Fruit fly (Drosophila melanogaster): Measurements from ENCODE around the gene NTPase.
A peak's percentile ranks its signal among the peaks of the same experiment; 100 is the strongest.

Gene NTPase

DNA sequence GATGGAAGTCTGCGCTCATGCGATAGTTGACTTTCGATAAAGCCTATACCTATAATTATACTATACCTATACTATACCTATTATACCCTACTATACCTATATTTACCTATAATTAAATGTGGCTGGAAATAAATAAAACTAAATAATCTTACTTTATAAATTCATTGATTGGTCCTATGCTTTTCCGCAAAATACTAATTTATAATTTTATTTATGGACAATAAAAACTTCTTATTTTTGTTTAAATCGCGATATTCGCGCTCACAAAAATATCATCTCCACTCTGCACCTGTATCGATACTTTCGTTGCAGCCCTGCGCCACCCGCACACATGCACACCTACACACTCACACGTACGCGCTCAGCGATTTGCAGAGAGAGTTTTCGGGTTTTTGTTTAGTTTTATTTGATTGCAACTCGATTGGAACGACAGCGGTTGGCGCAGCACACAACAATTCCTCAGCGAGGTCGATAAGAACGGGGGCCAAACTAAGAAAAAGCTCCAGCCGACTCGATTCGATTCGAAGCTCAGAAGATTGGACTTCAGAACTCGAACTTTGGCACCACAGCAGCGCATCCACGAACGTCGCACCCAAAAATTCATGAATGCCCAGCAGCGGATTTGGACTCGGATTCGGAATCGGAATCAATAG lies 11.0 kb downstream of the NTPase start, which contains the start of gene CG8814 (continued):
- TF ChIP-seq CG17361 (GFP tag; IDR thresholded peaks at IDR 0.05) (peak; percentile 89), ind (GFP tag; optimal IDR thresholded peaks at IDR 0.05) (peak; percentile 71), zf30C (GFP tag; optimal IDR thresholded peaks at IDR 0.05) (no peak), tap (tag; optimal IDR thresholded peaks at IDR 0.05) (no peak), Blimp-1 (GFP tag; optimal IDR thresholded peaks at IDR 0.05) (peak; percentile 27), gsb (GFP tag; IDR thresholded peaks at IDR 0.05) (no peak), PHDP (tag; optimal IDR thresholded peaks at IDR 0.05) (no peak), eve (GFP tag; optimal IDR thresholded peaks at IDR 0.05) (no peak), slp2 (GFP tag; optimal IDR thresholded peaks at IDR 0.05) (no peak), sens (GFP tag) (peak; percentile 85), Hand (GFP tag; optimal IDR thresholded peaks at IDR 0.05) (no peak), abd-A (tag; optimal IDR thresholded peaks at IDR 0.05) (peak; percentile 78), B-H1 (GFP tag; IDR thresholded peaks at IDR 0.05) (peak; percentile 55), hbn (GFP tag; IDR thresholded peaks at IDR 0.05; ENCODE audit: partially characterized antibody) (peak; percentile 62), CG33213 (GFP tag; optimal IDR thresholded peaks at IDR 0.05) (no peak), sens-2 (GFP tag; IDR thresholded peaks at IDR 0.05) (no peak), sug (tag; optimal IDR thresholded peaks at IDR 0.05) (peak; percentile 83), hkb (optimal IDR thresholded peaks at IDR 0.05) (no peak), hkb (GFP tag; IDR thresholded peaks at IDR 0.05) (no peak), D19A (tag; optimal IDR thresholded peaks at IDR 0.05) (peak; percentile 75), CG16813 (GFP tag; IDR thresholded peaks at IDR 0.05; ENCODE audit: partially characterized antibody) (peak; percentile 85), CG7556 (GFP tag; optimal IDR thresholded peaks at IDR 0.05) (peak; percentile 67), CG7786 (GFP tag; optimal IDR thresholded peaks at IDR 0.05) (peak; percentile 15), esg (GFP tag; conservative IDR thresholded peaks at IDR 0.05) (peak; percentile 62), MTF-1 (GFP tag; optimal IDR thresholded peaks at IDR 0.05; ENCODE audit: borderline replicate concordance) (peak; percentile 12), org-1 (GFP tag; optimal IDR thresholded peaks at IDR 0.05) (no peak), unc-4 (GFP tag; IDR thresholded peaks at IDR 0.05; ENCODE audit: partially characterized antibody) (peak; percentile 81), stc (GFP tag; IDR thresholded peaks at IDR 0.05) (peak; percentile 20; the same call in 1 of the 2 replicates), CG7271 (tag; optimal IDR thresholded peaks at IDR 0.05) (no peak), jigr1 (GFP tag; IDR thresholded peaks at IDR 0.05) (peak; percentile 65; the same call in 2 of the 3 replicates), CG18262 (tag; optimal IDR thresholded peaks at IDR 0.05) (peak; percentile 69), Dp (GFP tag; optimal IDR thresholded peaks at IDR 0.05) (peak; percentile 68), gcm (GFP tag; optimal IDR thresholded peaks at IDR 0.05) (peak; percentile 51), CG5180 (GFP tag; optimal IDR thresholded peaks at IDR 0.05) (peak; percentile 64), psq (GFP tag; optimal IDR thresholded peaks at IDR 0.05) (peak; percentile 3), ATbp (GFP tag; optimal IDR thresholded peaks at IDR 0.05) (no peak), Deaf1 (tag; optimal IDR thresholded peaks at IDR 0.05) (peak; percentile 57), CG7963 (GFP tag; IDR thresholded peaks at IDR 0.05; ENCODE audit: partially characterized antibody) (no peak; the same call in 2 of the 3 replicates), luna (GFP tag; optimal IDR thresholded peaks at IDR 0.05) (peak; percentile 8), CG30020 (tag; optimal IDR thresholded peaks at IDR 0.05) (peak; percentile 74), CG17328 (GFP tag; IDR thresholded peaks at IDR 0.05) (0 out of 2 replicates have a peak, but pooled peaks have one; percentile 5), run (tag; optimal IDR thresholded peaks at IDR 0.05) (no peak), Dad (GFP tag; optimal IDR thresholded peaks at IDR 0.05) (no peak), CG1603 (tag; optimal IDR thresholded peaks at IDR 0.05) (peak; percentile 42), CG8765 (GFP tag; IDR thresholded peaks at IDR 0.05) (peak; percentile 46; the same call in 1 of the 2 replicates), CG8924 (tag; optimal IDR thresholded peaks at IDR 0.05) (peak; percentile 82), sc (optimal IDR thresholded peaks at IDR 0.05) (no peak), sc (GFP tag; optimal IDR thresholded peaks at IDR 0.05) (peak; percentile 31), chinmo (GFP tag; IDR thresholded peaks at IDR 0.05; ENCODE audit: partially characterized antibody) (peak; percentile 96), odd (GFP tag; optimal IDR thresholded peaks at IDR 0.05) (no peak)

Data from whole organism, embryonic.